Worm (Caenorhabditis elegans) whole organism, late embryonic: ENCODE results near the gene K11G12.6.

ENCODE experiments used
- F13H6.1 ChIP-seq: sonication (generic microtip); optimal IDR thresholded peaks from 2 replicates; lab custom pipeline; 2016; ENCODE audit warnings: missing genetic modification characterization, missing compliant biosample characterization
- K02D7.2 ChIP-seq: sonication (generic microtip); optimal IDR thresholded peaks from 2 replicates; lab custom pipeline; 2017; ENCODE audit warnings: mild to moderate bottlenecking, missing genetic modification characterization, missing compliant biosample characterization
- K09A11.1 ChIP-seq: sonication (generic microtip); optimal IDR thresholded peaks from 2 replicates; lab custom pipeline; 2017; ENCODE audit warnings: antibody characterized with exemption, mild to moderate bottlenecking, missing genetic modification characterization, missing compliant biosample characterization; ENCODE audit not compliant: insufficient read depth
- Y22D7AL.16 ChIP-seq: sonication (generic microtip); optimal IDR thresholded peaks from 2 replicates; lab custom pipeline; 2016; ENCODE audit warnings: missing genetic modification characterization, missing compliant biosample characterization
- ceh-14 ChIP-seq: sonication (generic microtip); optimal IDR thresholded peaks from 2 replicates; lab custom pipeline; 2016; ENCODE audit warnings: missing genotype, missing genetic modification characterization, missing compliant biosample characterization
- ceh-18 ChIP-seq: sonication (generic microtip); optimal IDR thresholded peaks from 2 replicates; lab custom pipeline; 2016; ENCODE audit warnings: missing genetic modification characterization, missing compliant biosample characterization
- ceh-19 ChIP-seq: fragments of 200-800 bp; sonication (Bioruptor generic); optimal IDR thresholded peaks from 2 replicates; lab custom pipeline; 2018; ENCODE audit warnings: mild to moderate bottlenecking, missing genetic modification characterization, missing compliant biosample characterization
- ceh-2 ChIP-seq: sonication (generic microtip); optimal IDR thresholded peaks from 2 replicates; lab custom pipeline; 2016; ENCODE audit warnings: missing genotype, missing genetic modification characterization, missing compliant biosample characterization
- ceh-22 ChIP-seq: sonication (generic microtip); optimal IDR thresholded peaks from 2 replicates; lab custom pipeline; 2017; ENCODE audit warnings: missing biosample characterization, missing genetic modification characterization
- ceh-24 ChIP-seq: sonication (generic microtip); optimal IDR thresholded peaks from 2 replicates; lab custom pipeline; 2016; ENCODE audit warnings: mild to moderate bottlenecking, missing genetic modification characterization, missing compliant biosample characterization
- ceh-30 ChIP-seq: fragments of 150-350 bp; optimal IDR thresholded peaks from 2 replicates; lab custom pipeline; 2014; ENCODE audit warnings: missing biosample characterization, missing genetic modification characterization
- ceh-31 ChIP-seq: sonication (generic microtip); optimal IDR thresholded peaks from 2 replicates; lab custom pipeline; 2016; ENCODE audit warnings: missing genetic modification characterization, missing compliant biosample characterization
- ceh-48 ChIP-seq: sonication (generic microtip); optimal IDR thresholded peaks from 2 replicates; lab custom pipeline; 2016; ENCODE audit warnings: missing genetic modification characterization, inconsistent platforms, missing compliant biosample characterization
- dmd-4 ChIP-seq: sonication (generic microtip); optimal IDR thresholded peaks from 2 replicates; lab custom pipeline; 2016; ENCODE audit warnings: borderline replicate concordance, missing genetic modification characterization, missing compliant biosample characterization
- dve-1 ChIP-seq: sonication (generic microtip); optimal IDR thresholded peaks from 2 replicates; lab custom pipeline; 2017; ENCODE audit warnings: antibody characterized with exemption, mild to moderate bottlenecking, missing genetic modification characterization, missing compliant biosample characterization
- elt-2 ChIP-seq: sonication (generic microtip); optimal IDR thresholded peaks from 2 replicates; lab custom pipeline; 2016; ENCODE audit warnings: missing genetic modification reagents, missing genetic modification characterization, missing compliant biosample characterization
- ets-4 ChIP-seq: sonication (generic microtip); optimal IDR thresholded peaks from 2 replicates; lab custom pipeline; 2016; ENCODE audit warnings: missing genetic modification characterization, missing compliant biosample characterization
- fax-1 ChIP-seq: sonication (generic microtip); optimal IDR thresholded peaks from 2 replicates; lab custom pipeline; 2016; ENCODE audit warnings: missing genotype, missing genetic modification characterization, missing compliant biosample characterization
- hlh-13 ChIP-seq: fragments of 200-800 bp; sonication (Bioruptor generic); optimal IDR thresholded peaks from 2 replicates; lab custom pipeline; 2018; ENCODE audit warnings: mild to moderate bottlenecking, missing genetic modification characterization, missing compliant biosample characterization
- hlh-30 ChIP-seq: sonication (generic microtip); optimal IDR thresholded peaks from 2 replicates; lab custom pipeline; 2017; ENCODE audit warnings: antibody characterized with exemption, missing genetic modification characterization, missing compliant biosample characterization; ENCODE audit not compliant: insufficient read depth
- hlh-6 ChIP-seq: sonication (generic microtip); optimal IDR thresholded peaks from 2 replicates; lab custom pipeline; 2016; ENCODE audit warnings: missing genotype, missing genetic modification characterization, missing compliant biosample characterization
- lim-6 ChIP-seq: sonication (generic microtip); optimal IDR thresholded peaks from 2 replicates; lab custom pipeline; 2016; ENCODE audit warnings: missing genetic modification characterization, missing compliant biosample characterization
- madf-2 ChIP-seq: sonication (generic microtip); optimal IDR thresholded peaks from 2 replicates; lab custom pipeline; 2017; ENCODE audit warnings: missing genetic modification characterization, missing compliant biosample characterization
- mec-3 ChIP-seq: sonication (generic microtip); optimal IDR thresholded peaks from 2 replicates; lab custom pipeline; 2016; ENCODE audit warnings: borderline replicate concordance, missing genetic modification characterization, missing compliant biosample characterization
- nfya-1 ChIP-seq: sonication (generic microtip); optimal IDR thresholded peaks from 2 replicates; lab custom pipeline; 2017; ENCODE audit warnings: missing genetic modification characterization, mild to moderate bottlenecking, missing compliant biosample characterization, antibody characterized with exemption, moderate library complexity
- nhr-11 ChIP-seq: fragments of 150-350 bp; optimal IDR thresholded peaks from 2 replicates; lab custom pipeline; 2014; ENCODE audit warnings: missing biosample characterization, missing genetic modification characterization
- nhr-232 ChIP-seq: sonication (generic microtip); optimal IDR thresholded peaks from 2 replicates; lab custom pipeline; 2016; ENCODE audit warnings: missing genetic modification characterization, missing compliant biosample characterization
- npax-4 ChIP-seq: sonication (generic microtip); optimal IDR thresholded peaks from 2 replicates; lab custom pipeline; 2016; ENCODE audit warnings: missing genetic modification characterization, missing compliant biosample characterization
- odd-2 ChIP-seq: sonication (generic microtip); optimal IDR thresholded peaks from 2 replicates; lab custom pipeline; 2017; ENCODE audit warnings: antibody characterized with exemption, mild to moderate bottlenecking, missing genetic modification characterization, missing compliant biosample characterization
- pag-3 ChIP-seq: sonication (generic microtip); optimal IDR thresholded peaks from 2 replicates; lab custom pipeline; 2016; ENCODE audit warnings: missing compliant biosample characterization, missing genetic modification characterization, borderline replicate concordance
- pat-9 ChIP-seq: fragments of 200-800 bp; sonication (Bioruptor generic); optimal IDR thresholded peaks from 2 replicates; lab custom pipeline; 2018; ENCODE audit warnings: mild to moderate bottlenecking, missing genetic modification characterization, moderate library complexity, missing compliant biosample characterization
- pax-1 ChIP-seq: fragments of 150-350 bp; optimal IDR thresholded peaks from 2 replicates; lab custom pipeline; 2014; ENCODE audit warnings: missing biosample characterization, missing genetic modification characterization
- pqm-1 ChIP-seq: sonication (generic microtip); optimal IDR thresholded peaks from 2 replicates; lab custom pipeline; 2016; ENCODE audit warnings: missing genetic modification characterization, missing compliant biosample characterization
- pros-1 ChIP-seq: fragments of 150-350 bp; optimal IDR thresholded peaks from 2 replicates; lab custom pipeline; 2014; ENCODE audit warnings: missing biosample characterization, missing genetic modification reagents, missing genetic modification characterization
- sox-2 ChIP-seq: fragments of 200-800 bp; sonication (Bioruptor generic); IDR thresholded peaks from 2 replicates; pipeline ENCODE4 v1.3.6; 2022; ENCODE audit warnings: missing genetic modification reagents, missing genetic modification characterization, missing compliant biosample characterization
- tbx-2 ChIP-seq: sonication (generic microtip); optimal IDR thresholded peaks from 2 replicates; lab custom pipeline; 2016; ENCODE audit warnings: missing genetic modification characterization, missing compliant biosample characterization
- tbx-7 ChIP-seq: sonication (generic microtip); optimal IDR thresholded peaks from 2 replicates; lab custom pipeline; 2016; ENCODE audit warnings: missing genotype, missing genetic modification characterization, missing compliant biosample characterization
- ttx-3 ChIP-seq: sonication (generic microtip); optimal IDR thresholded peaks from 2 replicates; lab custom pipeline; 2016; ENCODE audit warnings: missing genetic modification reagents, missing genetic modification characterization, missing compliant biosample characterization
- unc-42 ChIP-seq: sonication (generic microtip); optimal IDR thresholded peaks from 2 replicates; lab custom pipeline; 2016; ENCODE audit warnings: missing genotype, missing genetic modification characterization, missing compliant biosample characterization
- unc-55 ChIP-seq: sonication (generic microtip); optimal IDR thresholded peaks from 2 replicates; lab custom pipeline; 2017; ENCODE audit warnings: missing biosample characterization, missing genetic modification reagents, missing genetic modification characterization
- unc-86 ChIP-seq: sonication (generic microtip); optimal IDR thresholded peaks from 2 replicates; lab custom pipeline; 2016; ENCODE audit warnings: missing genetic modification characterization, missing compliant biosample characterization

K11G12.6 gene

DNA sequence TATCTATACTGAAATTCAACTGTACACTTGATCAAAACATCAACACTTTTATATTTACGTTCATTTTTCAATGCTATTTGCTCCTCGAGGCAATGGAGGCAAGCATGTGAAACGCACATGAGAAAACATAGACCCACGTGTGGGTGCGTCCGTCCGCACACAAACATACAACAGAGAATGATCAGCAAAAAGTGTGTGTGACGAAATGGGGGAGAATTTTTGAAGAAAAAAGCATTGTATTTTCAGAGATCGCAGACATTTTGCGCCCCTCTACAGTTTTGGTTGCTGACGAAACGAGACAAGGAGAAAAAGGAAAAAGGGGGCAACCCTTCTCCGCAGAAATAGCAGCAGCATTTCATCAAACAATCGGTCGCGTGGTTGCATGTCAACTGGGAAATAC lies 20.7 kb upstream of the K11G12.6 start:
- TF ChIP-seq nhr-232 (tag; lab: Kevin White, UChicago) (no peak), sox-2 (GFP tag; lab: Robert Waterston, UW) (no peak), ceh-19 (GFP tag; lab: Kevin White, UChicago) (no peak), fax-1 (tag; lab: Kevin White, UChicago) (no peak), ceh-2 (tag; lab: Kevin White, UChicago) (no peak), mec-3 (tag; lab: Kevin White, UChicago) (no peak), madf-2 (tag; lab: Kevin White, UChicago) (no peak), hlh-30 (tag; lab: Kevin White, UChicago) (peak; percentile 11), ceh-14 (tag; lab: Kevin White, UChicago) (no peak), ceh-31 (tag; lab: Kevin White, UChicago) (no peak), K02D7.2 (no peak), nfya-1 (tag; lab: Kevin White, UChicago) (peak; percentile 48), unc-42 (no peak), ceh-30 (tag; lab: Kevin White, UChicago) (no peak), odd-2 (tag; lab: Kevin White, UChicago) (no peak), lim-6 (tag; lab: Kevin White, UChicago) (no peak), F13H6.1 (tag; lab: Kevin White, UChicago) (peak; percentile 32), hlh-13 (GFP tag; lab: Kevin White, UChicago) (no peak), pax-1 (tag; lab: Kevin White, UChicago) (no peak), pqm-1 (tag; lab: Kevin White, UChicago) (peak; percentile 70), pag-3 (tag; lab: Kevin White, UChicago) (no peak), elt-2 (tag; lab: Kevin White, UChicago) (peak; percentile 7), ets-4 (tag; lab: Kevin White, UChicago) (peak; percentile 69), dve-1 (tag; lab: Kevin White, UChicago) (peak; percentile 50), ceh-22 (tag; lab: Kevin White, UChicago) (no peak), tbx-7 (tag; lab: Kevin White, UChicago) (no peak), Y22D7AL.16 (tag; lab: Kevin White, UChicago) (no peak), pat-9 (no peak), ceh-48 (tag; lab: Kevin White, UChicago) (no peak), ceh-18 (tag; lab: Kevin White, UChicago) (peak; percentile 79), pros-1 (tag; lab: Kevin White, UChicago) (no peak), ceh-24 (tag; lab: Kevin White, UChicago) (no peak), dmd-4 (no peak), hlh-6 (tag; lab: Kevin White, UChicago) (no peak), ttx-3 (no peak), npax-4 (tag; lab: Kevin White, UChicago) (no peak), tbx-2 (no peak), nhr-11 (no peak), K09A11.1 (peak; percentile 4), unc-55 (GFP tag; lab: Kevin White, UChicago) (peak; percentile 26), unc-86 (no peak)

DNA sequence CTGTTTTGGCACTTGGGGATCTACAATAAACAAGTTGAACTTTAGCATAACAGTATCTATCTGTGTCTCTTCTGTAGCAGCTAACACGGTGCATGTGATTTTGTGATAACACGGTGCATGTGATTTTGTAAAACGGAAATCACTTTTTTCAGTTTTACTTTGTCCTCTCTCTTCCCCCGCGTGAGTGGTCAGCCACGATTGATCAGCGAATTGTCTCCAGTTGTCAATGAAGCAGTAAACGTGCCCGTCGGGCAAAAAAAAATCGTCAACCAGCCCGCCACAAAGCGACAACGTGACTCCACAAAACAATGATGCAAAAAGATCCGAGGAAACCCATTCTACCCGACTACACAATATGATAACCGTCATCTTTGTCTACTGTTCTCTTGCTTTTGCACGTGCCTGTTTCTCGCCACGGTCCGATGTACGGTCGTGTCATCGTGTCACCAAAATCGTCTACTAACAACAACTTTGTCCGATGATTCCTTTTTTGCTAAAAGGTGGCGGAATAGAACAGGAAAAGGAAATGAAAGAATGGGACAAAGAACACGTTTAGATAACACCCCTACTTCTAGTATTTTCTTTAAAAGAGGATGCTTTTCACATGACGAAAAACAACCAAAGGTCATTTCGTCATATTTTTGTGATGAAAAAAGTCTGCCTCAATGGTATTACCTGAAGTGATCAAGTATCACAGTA lies 19.8 kb upstream of the K11G12.6 start:
- TF ChIP-seq dve-1 (tag; lab: Kevin White, UChicago), result no peak
- peak; percentile 1 for TF ChIP-seq pqm-1 (tag; lab: Kevin White, UChicago)
